Fruit fly (Drosophila melanogaster) S2 (cell line): Measurements from ENCODE around the gene Ndae1.

Experiments used
- CG8478 ChIP-seq: fragments of >200 bp; optimal IDR thresholded peaks from 2 replicates; lab custom pipeline; 2018
- CTCF ChIP-seq, 2 experiments: fragments of >200 bp; optimal IDR thresholded peaks; 2 replicates each; lab custom pipeline; 2018

DNA sequence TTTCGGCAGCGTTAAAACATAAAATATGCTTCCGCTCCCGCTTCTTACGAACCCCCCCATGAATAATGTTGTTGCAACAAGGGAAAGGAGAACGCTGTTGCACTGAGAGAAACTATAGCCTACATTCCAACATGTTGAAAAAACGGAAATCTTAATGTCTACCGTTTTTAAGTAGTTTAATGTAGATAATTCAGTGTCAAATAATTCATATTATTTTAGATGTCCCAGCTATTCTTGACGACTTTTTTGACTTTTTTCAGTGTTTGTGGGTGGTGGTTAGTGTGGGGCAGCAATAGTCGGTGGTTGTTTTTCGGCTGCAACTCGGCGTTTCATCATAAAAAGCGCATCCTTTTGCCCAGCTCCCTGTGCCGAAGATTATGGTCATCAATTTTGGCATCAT is 12.8 kb upstream of the Ndae1 start:
- no peak for TF ChIP-seq CG8478 (lab: Kevin White, UChicago)
- no peak for TF ChIP-seq CTCF (optimal IDR thresholded peaks at IDR 0.05; lab: Kevin White, UChicago)
